Fruit fly (Drosophila melanogaster) Kc167 (cell line): ENCODE results near the gene CG42553.

ENCODE experiments used
- Myc ChIP-seq: fragments of >200 bp; optimal IDR thresholded peaks from 2 replicates; lab custom pipeline; 2017; ENCODE audit warnings: missing external identifiers
- Sin3A ChIP-seq: fragments of >200 bp; optimal IDR thresholded peaks from 2 replicates; lab custom pipeline; 2018; ENCODE audit warnings: missing external identifiers
- h ChIP-seq: fragments of >200 bp; optimal IDR thresholded peaks from 3 replicates; lab custom pipeline; 2018; ENCODE audit warnings: missing external identifiers
- psq ChIP-seq: fragments of >200 bp; optimal IDR thresholded peaks from 2 replicates; lab custom pipeline; 2017; ENCODE audit warnings: missing external identifiers
- ttk ChIP-seq: sonication (Bioruptor generic); optimal IDR thresholded peaks from 2 replicates; lab custom pipeline; 2017; ENCODE audit warnings: missing external identifiers

DNA sequence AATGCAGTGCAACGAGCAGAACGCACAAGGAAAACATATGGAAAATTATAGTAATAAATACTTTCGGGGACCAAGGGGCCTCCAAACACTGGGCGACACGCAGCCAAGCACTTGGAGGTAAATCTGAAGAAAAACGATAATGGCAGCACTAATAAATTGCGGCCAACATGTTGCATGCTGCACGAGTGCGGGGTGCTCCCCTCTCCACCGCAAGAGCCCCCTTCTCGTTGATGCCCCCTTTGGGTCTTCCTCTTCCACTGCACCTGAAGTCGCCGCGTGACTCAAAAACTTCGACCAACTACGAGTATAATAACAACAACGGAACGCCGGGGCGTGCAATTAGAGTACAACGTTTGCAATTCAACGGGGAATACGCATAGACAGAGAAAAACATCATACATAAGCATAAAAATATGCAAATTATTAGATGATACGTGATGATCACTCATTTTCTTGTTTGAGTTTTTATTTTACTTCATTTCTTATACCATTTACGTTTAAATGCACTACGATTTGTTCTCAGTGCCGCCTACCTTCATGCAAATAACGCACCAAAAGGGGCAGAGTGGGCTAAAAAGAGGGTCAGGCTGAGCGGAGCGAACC, 31.9 kb upstream of the CG42553 start:
- TF ChIP-seq Sin3A (no peak), psq (lab: Kevin White, UChicago) (no peak), Myc (lab: Kevin White, UChicago) (no peak), h (lab: Kevin White, UChicago) (no peak), ttk (lab: Kevin White, UChicago) (no peak)
